Worm (Caenorhabditis elegans): ENCODE measurements around the gene F07A11.1.

F07A11.1 gene

ce11 chrII:11592023-11592422 lies at the start of gene F07A11.1:
TSS of gene F07A11.1 (minus strand) at chrII:11592123.
- TF ChIP-seq ref-1 (GFP tag; conservative IDR thresholded peaks at IDR 0.05) (no peak), flt-1 (GFP tag; IDR thresholded peaks at IDR 0.05) (no peak), med-1 (GFP tag; optimal IDR thresholded peaks at IDR 0.05; ENCODE audit: insufficient read depth) (no peak), ztf-29 (GFP tag; IDR thresholded peaks at IDR 0.05) (no peak), ztf-23 (GFP tag; IDR thresholded peaks at IDR 0.05) (no peak), tab-1 (GFP tag; IDR thresholded peaks at IDR 0.05) (no peak), klf-2 (GFP tag; conservative IDR thresholded peaks at IDR 0.05) (no peak), cog-1 (tag; optimal IDR thresholded peaks at IDR 0.05) (no peak), T22C8.4 (GFP tag; IDR thresholded peaks at IDR 0.05) (no peak)

- TF ChIP-seq flt-1 (GFP tag; IDR thresholded peaks at IDR 0.05) (no peak), ztf-29 (GFP tag; IDR thresholded peaks at IDR 0.05) (no peak), tab-1 (GFP tag; IDR thresholded peaks at IDR 0.05) (no peak), cog-1 (tag; optimal IDR thresholded peaks at IDR 0.05) (no peak), ztf-23 (GFP tag; IDR thresholded peaks at IDR 0.05) (no peak), T22C8.4 (GFP tag; IDR thresholded peaks at IDR 0.05) (no peak), ref-1 (GFP tag; conservative IDR thresholded peaks at IDR 0.05) (no peak), med-1 (GFP tag; optimal IDR thresholded peaks at IDR 0.05; ENCODE audit: insufficient read depth) (no peak), klf-2 (GFP tag; conservative IDR thresholded peaks at IDR 0.05) (no peak)
These were observed 45.9 kb upstream of the F07A11.1 start for ce11 chrII:11637817-11638216.

ce11 chrII:11637189-11637754 lies 45.3 kb upstream of the F07A11.1 start:
- TF ChIP-seq flt-1 (GFP tag; IDR thresholded peaks at IDR 0.05) (peak; percentile 60; the same call in 1 of the 2 replicates), ztf-29 (GFP tag; IDR thresholded peaks at IDR 0.05) (peak; percentile 22; the same call in 1 of the 2 replicates), cog-1 (tag; optimal IDR thresholded peaks at IDR 0.05) (peak; percentile 16), med-1 (GFP tag; optimal IDR thresholded peaks at IDR 0.05; ENCODE audit: insufficient read depth) (no peak), tab-1 (GFP tag; IDR thresholded peaks at IDR 0.05) (no peak), ztf-23 (GFP tag; IDR thresholded peaks at IDR 0.05) (0 out of 2 replicates have a peak, but pooled peaks have one; percentile 43)

ce11 chrII:11636617-11637016 lies 44.7 kb upstream of the F07A11.1 start:
- TF ChIP-seq T22C8.4 (GFP tag; IDR thresholded peaks at IDR 0.05) (no peak), flt-1 (GFP tag; IDR thresholded peaks at IDR 0.05) (0 out of 2 replicates have a peak, but pooled peaks have one; percentile 16)

ce11 chrII:11635745-11636161 lies 43.8 kb upstream of the F07A11.1 start:
- TF ChIP-seq cog-1 (tag; optimal IDR thresholded peaks at IDR 0.05), result peak; percentile 31
- TF ChIP-seq tab-1 (GFP tag; IDR thresholded peaks at IDR 0.05), result 0 out of 2 replicates have a peak, but pooled peaks have one; percentile 41
- TF ChIP-seq ztf-29 (GFP tag; IDR thresholded peaks at IDR 0.05), result no peak; the same call in 1 of the 2 replicates
- TF ChIP-seq med-1 (GFP tag; optimal IDR thresholded peaks at IDR 0.05; ENCODE audit: insufficient read depth), result no peak
- TF ChIP-seq T22C8.4 (GFP tag; IDR thresholded peaks at IDR 0.05), result peak; percentile 75
- peak; percentile 49; the same call in 1 of the 2 replicates for TF ChIP-seq flt-1 (GFP tag; IDR thresholded peaks at IDR 0.05)
- TF ChIP-seq ref-1 (GFP tag; conservative IDR thresholded peaks at IDR 0.05), result no peak
- TF ChIP-seq ztf-23 (GFP tag; IDR thresholded peaks at IDR 0.05), result peak; percentile 64; the same call in 1 of the 2 replicates
- TF ChIP-seq klf-2 (GFP tag; conservative IDR thresholded peaks at IDR 0.05), result no peak

- TF ChIP-seq cog-1 (tag; optimal IDR thresholded peaks at IDR 0.05) (peak; percentile 93), tab-1 (GFP tag; IDR thresholded peaks at IDR 0.05) (peak; percentile 75), T22C8.4 (GFP tag; IDR thresholded peaks at IDR 0.05) (peak; percentile 83), med-1 (GFP tag; optimal IDR thresholded peaks at IDR 0.05; ENCODE audit: insufficient read depth) (no peak), flt-1 (GFP tag; IDR thresholded peaks at IDR 0.05) (peak; percentile 80), ztf-23 (GFP tag; IDR thresholded peaks at IDR 0.05) (peak; percentile 83; the same call in 1 of the 2 replicates), ztf-29 (GFP tag; IDR thresholded peaks at IDR 0.05) (peak; percentile 71), ref-1 (GFP tag; conservative IDR thresholded peaks at IDR 0.05) (no peak), klf-2 (GFP tag; conservative IDR thresholded peaks at IDR 0.05) (0 out of 2 replicates have a peak, but pooled peaks have one; percentile 40)
These were observed 43.0 kb upstream of the F07A11.1 start for ce11 chrII:11634681-11635527.

ce11 chrII:11634057-11634676 lies 42.2 kb upstream of the F07A11.1 start:
- TF ChIP-seq cog-1 (tag; optimal IDR thresholded peaks at IDR 0.05) (peak; percentile 89), T22C8.4 (GFP tag; IDR thresholded peaks at IDR 0.05) (peak; percentile 24; the same call in 1 of the 2 replicates), tab-1 (GFP tag; IDR thresholded peaks at IDR 0.05) (0 out of 2 replicates have a peak, but pooled peaks have one; percentile 75), flt-1 (GFP tag; IDR thresholded peaks at IDR 0.05) (peak; percentile 80), ztf-23 (GFP tag; IDR thresholded peaks at IDR 0.05) (peak; percentile 55; the same call in 1 of the 2 replicates), klf-2 (GFP tag; conservative IDR thresholded peaks at IDR 0.05) (no peak), ztf-29 (GFP tag; IDR thresholded peaks at IDR 0.05) (no peak)

ce11 chrII:11633509-11633908 lies 41.6 kb upstream of the F07A11.1 start, which contains the start of gene din-1:
TSS of gene din-1 (minus strand) at chrII:11633609.
- no peak for TF ChIP-seq ztf-29 (GFP tag; IDR thresholded peaks at IDR 0.05)
- TF ChIP-seq med-1 (GFP tag; optimal IDR thresholded peaks at IDR 0.05; ENCODE audit: insufficient read depth), result no peak
- TF ChIP-seq tab-1 (GFP tag; IDR thresholded peaks at IDR 0.05), result no peak
- TF ChIP-seq klf-2 (GFP tag; conservative IDR thresholded peaks at IDR 0.05), result no peak
- TF ChIP-seq ztf-23 (GFP tag; IDR thresholded peaks at IDR 0.05), result no peak
- no peak for TF ChIP-seq flt-1 (GFP tag; IDR thresholded peaks at IDR 0.05)
- TF ChIP-seq ref-1 (GFP tag; conservative IDR thresholded peaks at IDR 0.05), result no peak
- no peak for TF ChIP-seq T22C8.4 (GFP tag; IDR thresholded peaks at IDR 0.05)

- 0 out of 2 replicates have a peak, but pooled peaks have one; percentile 6 for TF ChIP-seq ref-1 (GFP tag; conservative IDR thresholded peaks at IDR 0.05)
- TF ChIP-seq med-1 (GFP tag; optimal IDR thresholded peaks at IDR 0.05; ENCODE audit: insufficient read depth), result no peak
- no peak for TF ChIP-seq ztf-23 (GFP tag; IDR thresholded peaks at IDR 0.05)
These were observed 40.8 kb upstream of the F07A11.1 start for ce11 chrII:11632689-11633088.
